Worm (Caenorhabditis elegans): ENCODE measurements around the gene K03H1.7.

- no peak for TF ChIP-seq tab-1 (GFP tag; IDR thresholded peaks at IDR 0.05)
- TF ChIP-seq ztf-29 (GFP tag; IDR thresholded peaks at IDR 0.05): no peak
- TF ChIP-seq med-1 (GFP tag; optimal IDR thresholded peaks at IDR 0.05; ENCODE audit: insufficient read depth): no peak
- TF ChIP-seq klf-2 (GFP tag; conservative IDR thresholded peaks at IDR 0.05): no peak
- TF ChIP-seq flt-1 (GFP tag; IDR thresholded peaks at IDR 0.05): no peak
- TF ChIP-seq ref-1 (GFP tag; conservative IDR thresholded peaks at IDR 0.05): no peak
Observed at ce11 chrIII:9956123-9956522, 8.9 kb downstream of the K03H1.7 start, which contains the start of gene mog-1.
